Worm (Caenorhabditis elegans) whole organism, late embryonic: Measurements from ENCODE around the gene srw-24.

ENCODE experiments used
- ahr-1 ChIP-seq: sonication (generic microtip); optimal IDR thresholded peaks from 2 replicates; lab custom pipeline; 2016; ENCODE audit warnings: missing genetic modification characterization, missing compliant biosample characterization
- ama-1 ChIP-seq: fragments of 150-350 bp; optimal IDR thresholded peaks from 2 replicates; lab custom pipeline; 2014
- ceh-9 ChIP-seq: sonication (generic microtip); optimal IDR thresholded peaks from 2 replicates; lab custom pipeline; 2016; ENCODE audit warnings: mild to moderate bottlenecking, missing genetic modification characterization, inconsistent platforms, missing compliant biosample characterization
- madf-2 ChIP-seq: sonication (generic microtip); optimal IDR thresholded peaks from 2 replicates; lab custom pipeline; 2017; ENCODE audit warnings: missing genetic modification characterization, missing compliant biosample characterization
- mec-3 ChIP-seq: sonication (generic microtip); optimal IDR thresholded peaks from 2 replicates; lab custom pipeline; 2016; ENCODE audit warnings: borderline replicate concordance, missing genetic modification characterization, missing compliant biosample characterization
- odd-2 ChIP-seq: sonication (generic microtip); optimal IDR thresholded peaks from 2 replicates; lab custom pipeline; 2017; ENCODE audit warnings: antibody characterized with exemption, mild to moderate bottlenecking, missing genetic modification characterization, missing compliant biosample characterization
- pqm-1 ChIP-seq: sonication (generic microtip); optimal IDR thresholded peaks from 2 replicates; lab custom pipeline; 2016; ENCODE audit warnings: missing genetic modification characterization, missing compliant biosample characterization
- pros-1 ChIP-seq: fragments of 150-350 bp; optimal IDR thresholded peaks from 2 replicates; lab custom pipeline; 2014; ENCODE audit warnings: missing biosample characterization, missing genetic modification reagents, missing genetic modification characterization
- sox-2 ChIP-seq: fragments of 200-800 bp; sonication (Bioruptor generic); IDR thresholded peaks from 2 replicates; pipeline ENCODE4 v1.3.6; 2022; ENCODE audit warnings: missing genetic modification reagents, missing genetic modification characterization, missing compliant biosample characterization
- tbx-7 ChIP-seq: sonication (generic microtip); optimal IDR thresholded peaks from 2 replicates; lab custom pipeline; 2016; ENCODE audit warnings: missing genotype, missing genetic modification characterization, missing compliant biosample characterization
- unc-55 ChIP-seq: sonication (generic microtip); optimal IDR thresholded peaks from 2 replicates; lab custom pipeline; 2017; ENCODE audit warnings: missing biosample characterization, missing genetic modification reagents, missing genetic modification characterization
- zip-5 ChIP-seq: sonication (generic microtip); optimal IDR thresholded peaks from 2 replicates; lab custom pipeline; 2016; ENCODE audit warnings: missing genetic modification characterization, missing compliant biosample characterization
- ztf-16 ChIP-seq: sonication (generic microtip); optimal IDR thresholded peaks from 2 replicates; lab custom pipeline; 2017; ENCODE audit warnings: missing genetic modification characterization, missing compliant biosample characterization

Gene srw-24

DNA sequence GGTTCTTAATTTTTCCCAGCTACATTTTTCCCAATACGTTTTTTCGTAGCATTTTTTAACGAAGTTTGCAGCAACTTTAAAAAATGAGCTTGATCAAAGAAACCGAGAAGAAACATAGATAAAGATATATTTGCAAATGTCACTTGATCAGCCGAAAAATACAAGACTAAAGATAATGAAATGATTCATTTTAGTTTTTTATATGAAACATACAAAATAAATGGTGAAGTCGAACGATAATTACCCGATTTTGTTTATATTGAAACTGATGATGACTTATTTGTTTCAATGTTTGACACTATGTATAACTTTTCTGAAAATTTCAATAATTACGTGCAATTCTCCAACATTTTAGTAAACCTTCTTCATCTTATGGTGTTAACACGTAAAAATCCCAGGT is 44.5 kb downstream of the srw-24 start, which contains the start of gene srw-22:
TSS of gene srw-22 (plus strand) at position 301 of the 400 bp plus-strand sequence.
- TF ChIP-seq zip-5 (tag; lab: Kevin White, UChicago) (no peak), pqm-1 (tag; lab: Kevin White, UChicago) (no peak), ceh-9 (tag; lab: Kevin White, UChicago) (no peak), odd-2 (tag; lab: Kevin White, UChicago) (no peak)

DNA sequence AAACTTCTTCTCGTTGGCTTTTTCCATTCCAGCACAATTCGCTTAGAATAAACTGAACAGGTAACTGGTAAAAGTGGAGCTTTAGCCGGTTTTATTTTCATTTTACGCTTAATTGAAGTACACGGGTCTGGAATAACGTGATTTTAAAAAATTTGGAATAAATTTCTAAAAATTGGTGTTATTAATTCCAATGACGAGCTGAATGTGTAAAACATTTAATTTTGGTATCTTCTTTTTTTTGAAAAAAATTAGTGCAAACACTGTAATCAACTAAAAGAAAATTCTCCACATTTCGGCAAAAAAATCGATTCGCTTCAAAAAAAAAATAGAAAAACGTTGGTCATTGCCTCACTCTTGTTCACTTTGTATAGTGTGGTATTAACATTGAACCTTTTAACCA is 48.5 kb downstream of the srw-24 start, which contains the start of gene T10H4.4:
TSS of gene T10H4.4 (minus strand) at position 101 of the 400 bp plus-strand sequence.
- TF ChIP-seq ztf-16 (tag; lab: Kevin White, UChicago), result no peak
- no peak for TF ChIP-seq mec-3
- no peak for TF ChIP-seq pros-1
- TF ChIP-seq unc-55 (GFP tag; lab: Kevin White, UChicago), result no peak

DNA sequence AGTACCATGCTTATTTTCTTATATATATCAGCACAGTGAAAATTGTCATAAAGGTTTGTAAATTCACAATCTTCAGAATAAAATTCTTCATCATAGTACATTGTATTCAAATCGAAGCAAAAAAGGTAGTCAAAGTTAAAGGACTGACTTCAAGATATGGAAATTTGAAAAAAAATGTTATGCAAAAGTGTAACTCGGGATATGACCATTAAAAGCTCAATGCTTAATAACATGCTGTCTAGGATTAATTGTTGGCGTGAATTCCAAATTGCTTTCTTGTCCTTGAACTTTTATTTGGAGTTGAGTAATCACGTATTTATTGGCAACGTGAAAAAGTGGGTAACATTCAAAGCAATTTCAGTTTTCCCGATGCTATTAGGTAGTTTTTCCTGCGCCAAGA is 51.0 kb downstream of the srw-24 start, which contains the start of gene srw-16:
TSS of gene srw-16 (minus strand) at position 101 of the 400 bp plus-strand sequence.
- TF ChIP-seq ama-1 (lab: Kevin White, UChicago), result no peak
- no peak for TF ChIP-seq pqm-1 (tag; lab: Kevin White, UChicago)
- no peak for TF ChIP-seq tbx-7
- no peak for TF ChIP-seq ahr-1 (tag; lab: Kevin White, UChicago)
- no peak for TF ChIP-seq sox-2 (GFP tag; lab: Robert Waterston, UW)
- no peak for TF ChIP-seq madf-2
